Fruit fly (Drosophila melanogaster) whole organism, pupa: ENCODE measurements around the gene Taf9.

Experiments
- CG10348 ChIP-seq: fragments of 200-800 bp; sonication (Bioruptor generic); IDR thresholded peaks from 2 replicates; pipeline ENCODE4 v1.3.6; 2022; ENCODE audit warnings: missing biosample characterization, missing genetic modification characterization
- CG12605 ChIP-seq: fragments of 200-800 bp; sonication (Bioruptor generic); IDR thresholded peaks from 2 replicates; pipeline ENCODE4 v1.3.6; 2022; ENCODE audit warnings: missing biosample characterization, missing genetic modification characterization
- CG13204 ChIP-seq: fragments of 200-800 bp; sonication (Bioruptor generic); optimal IDR thresholded peaks from 2 replicates; lab custom pipeline; 2018; ENCODE audit warnings: missing biosample characterization, mild to moderate bottlenecking, missing genetic modification characterization, moderate library complexity
- CG15710 ChIP-seq: fragments of 200-800 bp; sonication (Bioruptor generic); optimal IDR thresholded peaks from 2 replicates; lab custom pipeline; 2018; ENCODE audit warnings: missing biosample characterization, mild to moderate bottlenecking, missing genetic modification characterization, moderate library complexity
- CG17806 ChIP-seq: fragments of 200-800 bp; sonication (Bioruptor generic); optimal IDR thresholded peaks from 2 replicates; lab custom pipeline; 2018; ENCODE audit warnings: missing biosample characterization, mild to moderate bottlenecking, missing genetic modification characterization, moderate library complexity
- CG32121 ChIP-seq: fragments of 200-800 bp; sonication (Bioruptor generic); IDR thresholded peaks from 2 replicates; pipeline ENCODE4 v1.3.6; 2022; ENCODE audit warnings: missing biosample characterization, missing genetic modification characterization
- CG4496 ChIP-seq: fragments of 200-800 bp; sonication (Bioruptor generic); IDR thresholded peaks from 3 replicates; pipeline ENCODE4 v1.3.6; 2022; ENCODE audit warnings: missing biosample characterization, missing genetic modification characterization
- CG8159 ChIP-seq: fragments of 200-800 bp; sonication (Bioruptor generic); optimal IDR thresholded peaks from 3 replicates; lab custom pipeline; 2018; ENCODE audit warnings: missing biosample characterization, mild to moderate bottlenecking, missing genetic modification characterization, moderate library complexity
- CG8301 ChIP-seq: fragments of 200-800 bp; sonication (Bioruptor generic); optimal IDR thresholded peaks from 2 replicates; lab custom pipeline; 2018; ENCODE audit warnings: missing biosample characterization, mild to moderate bottlenecking, missing genetic modification characterization
- D1 ChIP-seq: fragments of 200-800 bp; sonication (Bioruptor generic); optimal IDR thresholded peaks from 2 replicates; lab custom pipeline; 2018; ENCODE audit warnings: missing biosample characterization, mild to moderate bottlenecking, missing genetic modification characterization, moderate library complexity
- EcR ChIP-seq: fragments of 200-800 bp; sonication (Bioruptor generic); optimal IDR thresholded peaks from 3 replicates; lab custom pipeline; 2019; ENCODE audit warnings: missing biosample characterization, missing genetic modification characterization, mild to moderate bottlenecking, moderate library complexity, missing genetic modification reagents
- Snoo ChIP-seq: fragments of 200-800 bp; sonication (Bioruptor generic); optimal IDR thresholded peaks from 3 replicates; lab custom pipeline; 2017; ENCODE audit warnings: missing biosample characterization, mild to moderate bottlenecking, missing genetic modification characterization, inconsistent platforms
- gl ChIP-seq: fragments of 200-800 bp; sonication (Bioruptor generic); optimal IDR thresholded peaks from 2 replicates; lab custom pipeline; 2018; ENCODE audit warnings: missing biosample characterization, mild to moderate bottlenecking, missing genetic modification characterization
- rn ChIP-seq: fragments of 200-800 bp; sonication (Bioruptor generic); IDR thresholded peaks from 2 replicates; pipeline ENCODE4 v1.3.6; 2022; ENCODE audit warnings: missing biosample characterization, missing genetic modification characterization

dm6 chrX:17872310-17872709 lies 30.3 kb downstream of the Taf9 start:
- TF ChIP-seq CG13204 (no peak), EcR (no peak), Snoo (tag; lab: Kevin White, UChicago) (no peak), CG8159 (tag; lab: Kevin White, UChicago) (no peak), rn (GFP tag; lab: Robert Waterston, UW) (no peak), gl (no peak), CG10348 (GFP tag; lab: Robert Waterston, UW) (no peak), CG12605 (no peak), CG4496 (GFP tag; lab: Robert Waterston, UW) (no peak), D1 (tag; lab: Kevin White, UChicago) (no peak), CG15710 (tag; lab: Kevin White, UChicago) (no peak), CG8301 (tag; lab: Kevin White, UChicago) (no peak), CG32121 (GFP tag; lab: Robert Waterston, UW) (no peak), CG17806 (tag; lab: Kevin White, UChicago) (no peak)
